Worm (Caenorhabditis elegans) whole organism, late embryonic: ENCODE results near the gene glb-29.

Source experiments
- K02D7.2 ChIP-seq: sonication (generic microtip); optimal IDR thresholded peaks from 2 replicates; lab custom pipeline; 2017; ENCODE audit warnings: mild to moderate bottlenecking, missing genetic modification characterization, missing compliant biosample characterization
- ceh-22 ChIP-seq: sonication (generic microtip); optimal IDR thresholded peaks from 2 replicates; lab custom pipeline; 2017; ENCODE audit warnings: missing biosample characterization, missing genetic modification characterization
- hlh-13 ChIP-seq: fragments of 200-800 bp; sonication (Bioruptor generic); optimal IDR thresholded peaks from 2 replicates; lab custom pipeline; 2018; ENCODE audit warnings: mild to moderate bottlenecking, missing genetic modification characterization, missing compliant biosample characterization
- nfya-1 ChIP-seq: sonication (generic microtip); optimal IDR thresholded peaks from 2 replicates; lab custom pipeline; 2017; ENCODE audit warnings: missing genetic modification characterization, mild to moderate bottlenecking, missing compliant biosample characterization, antibody characterized with exemption, moderate library complexity
- nhr-11 ChIP-seq: fragments of 150-350 bp; optimal IDR thresholded peaks from 2 replicates; lab custom pipeline; 2014; ENCODE audit warnings: missing biosample characterization, missing genetic modification characterization
- pag-3 ChIP-seq: sonication (generic microtip); optimal IDR thresholded peaks from 2 replicates; lab custom pipeline; 2016; ENCODE audit warnings: missing compliant biosample characterization, missing genetic modification characterization, borderline replicate concordance
- pat-9 ChIP-seq: fragments of 200-800 bp; sonication (Bioruptor generic); optimal IDR thresholded peaks from 2 replicates; lab custom pipeline; 2018; ENCODE audit warnings: mild to moderate bottlenecking, missing genetic modification characterization, moderate library complexity, missing compliant biosample characterization
- pha-4 ChIP-seq: fragments of 150-350 bp; optimal IDR thresholded peaks from 2 replicates; lab custom pipeline; 2018; ENCODE audit warnings: missing biosample characterization, missing genetic modification reagents, missing genetic modification characterization
- pros-1 ChIP-seq: fragments of 150-350 bp; optimal IDR thresholded peaks from 2 replicates; lab custom pipeline; 2014; ENCODE audit warnings: missing biosample characterization, missing genetic modification reagents, missing genetic modification characterization

ce11 chrII:11992701-11993100 is 16.2 kb upstream of the glb-29 start, which contains the start of gene dhps-1:
- no peak for TF ChIP-seq pha-4
- no peak for TF ChIP-seq pat-9
- no peak for TF ChIP-seq hlh-13 (GFP tag; lab: Kevin White, UChicago)
- no peak for TF ChIP-seq ceh-22 (tag; lab: Kevin White, UChicago)
- no peak for TF ChIP-seq pag-3 (tag; lab: Kevin White, UChicago)
- TF ChIP-seq pros-1: no peak
- no peak for TF ChIP-seq nfya-1 (tag; lab: Kevin White, UChicago)
- no peak for TF ChIP-seq K02D7.2
- TF ChIP-seq nhr-11 (tag; lab: Kevin White, UChicago): no peak
